Fruit fly (Drosophila melanogaster) whole organism, adult: ENCODE data around the gene CG34043.

ENCODE experiments used
- CG12768 ChIP-seq: fragments of 200-800 bp; sonication (Bioruptor generic); optimal IDR thresholded peaks from 2 replicates; lab custom pipeline; 2017; ENCODE audit warnings: missing biosample characterization, missing genetic modification characterization, mild to moderate bottlenecking, moderate library complexity, missing genetic modification reagents
- CG14711 ChIP-seq: fragments of 200-800 bp; sonication (Bioruptor generic); optimal IDR thresholded peaks from 2 replicates; lab custom pipeline; 2018; ENCODE audit warnings: missing biosample characterization, mild to moderate bottlenecking, missing genetic modification characterization, moderate library complexity
- CG1620 ChIP-seq: fragments of 200-800 bp; sonication (Bioruptor generic); optimal IDR thresholded peaks from 2 replicates; lab custom pipeline; 2016; ENCODE audit warnings: missing biosample characterization, missing genetic modification characterization
- CG33017 ChIP-seq: fragments of 200-800 bp; sonication (Bioruptor generic); optimal IDR thresholded peaks from 2 replicates; lab custom pipeline; 2018; ENCODE audit warnings: missing biosample characterization, mild to moderate bottlenecking, missing genetic modification characterization, moderate library complexity
- CG7045 ChIP-seq: fragments of 200-800 bp; sonication (Bioruptor generic); optimal IDR thresholded peaks from 2 replicates; lab custom pipeline; 2017; ENCODE audit warnings: missing biosample characterization, mild to moderate bottlenecking, missing genetic modification characterization
- CG7101 ChIP-seq: fragments of 200-800 bp; sonication (Bioruptor generic); optimal IDR thresholded peaks from 2 replicates; lab custom pipeline; 2018; ENCODE audit warnings: missing biosample characterization, mild to moderate bottlenecking, missing genetic modification characterization, moderate library complexity
- Hr96 ChIP-seq: fragments of 200-800 bp; sonication (Bioruptor generic); optimal IDR thresholded peaks from 2 replicates; lab custom pipeline; 2016; ENCODE audit warnings: missing biosample characterization, missing genetic modification characterization
- Mnt ChIP-seq: fragments of 200-800 bp; sonication (Bioruptor generic); optimal IDR thresholded peaks from 2 replicates; lab custom pipeline; 2016; ENCODE audit warnings: missing biosample characterization, mild to moderate bottlenecking, missing genetic modification characterization
- bab1 ChIP-seq: fragments of 200-800 bp; sonication (Bioruptor generic); optimal IDR thresholded peaks from 3 replicates; lab custom pipeline; 2019; ENCODE audit warnings: missing biosample characterization, mild to moderate bottlenecking, missing genetic modification characterization, moderate library complexity
- cic ChIP-seq: fragments of 200-800 bp; sonication (Bioruptor generic); optimal IDR thresholded peaks from 2 replicates; lab custom pipeline; 2017; ENCODE audit warnings: missing biosample characterization, mild to moderate bottlenecking, missing genetic modification characterization, moderate library complexity
- ovo ChIP-seq: fragments of 200-800 bp; sonication (Bioruptor generic); optimal IDR thresholded peaks from 2 replicates; lab custom pipeline; 2016; ENCODE audit warnings: missing biosample characterization, missing genetic modification characterization
- toe ChIP-seq: fragments of 200-800 bp; sonication (Bioruptor generic); optimal IDR thresholded peaks from 2 replicates; lab custom pipeline; 2016; ENCODE audit warnings: missing biosample characterization, missing genetic modification characterization

DNA sequence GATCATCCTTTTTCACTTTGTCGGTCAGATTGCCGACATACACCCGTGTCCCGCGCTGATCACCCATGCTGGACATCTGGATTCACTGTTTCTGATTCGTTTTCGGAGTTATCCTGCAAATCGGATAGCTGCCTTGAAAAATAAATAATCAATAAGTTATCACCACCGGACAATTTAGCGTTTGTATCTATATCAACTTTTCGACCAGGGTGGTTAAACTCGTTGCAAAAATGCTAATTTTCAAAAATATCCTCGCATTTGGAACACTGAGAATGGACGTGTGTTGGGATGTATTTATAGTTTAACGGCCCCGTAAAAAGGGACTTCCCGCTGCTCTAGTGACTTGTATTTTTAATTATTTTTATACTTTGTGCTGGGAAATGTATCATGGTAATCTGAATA, 17.3 kb downstream of the CG34043 start, which contains the start of gene Rsf1:
- TF ChIP-seq ovo (GFP tag; lab: Kevin White, UChicago): no peak
- no peak for TF ChIP-seq CG33017
- no peak for TF ChIP-seq Mnt (GFP tag; lab: Kevin White, UChicago)
- TF ChIP-seq toe: no peak
- TF ChIP-seq CG7045 (GFP tag; lab: Kevin White, UChicago): no peak
- no peak for TF ChIP-seq CG14711 (tag; lab: Kevin White, UChicago)
- TF ChIP-seq CG7101 (tag; lab: Kevin White, UChicago): no peak
- TF ChIP-seq CG1620 (GFP tag; lab: Kevin White, UChicago): no peak
- no peak for TF ChIP-seq cic (GFP tag; lab: Kevin White, UChicago)
- no peak for TF ChIP-seq bab1 (GFP tag; lab: Kevin White, UChicago)
- no peak for TF ChIP-seq Hr96
- no peak for TF ChIP-seq CG12768 (GFP tag; lab: Kevin White, UChicago)
